Fruit fly (Drosophila melanogaster): ENCODE results near the gene mAChR-B.

Gene mAChR-B

dm6 chr3R:8120338-8120662 lies 61.2 kb downstream of the mAChR-B start:
- TF ChIP-seq h (GFP tag; optimal IDR thresholded peaks at IDR 0.05) = no peak
- no peak for TF ChIP-seq CG32264 (GFP tag; optimal IDR thresholded peaks at IDR 0.05)
- no peak for TF ChIP-seq sage (GFP tag; optimal IDR thresholded peaks at IDR 0.05)
- TF ChIP-seq foxo (GFP tag; optimal IDR thresholded peaks at IDR 0.05) = no peak
- TF ChIP-seq dmrt93B (GFP tag; optimal IDR thresholded peaks at IDR 0.05) = no peak
- no peak for TF ChIP-seq Rel (GFP tag; optimal IDR thresholded peaks at IDR 0.05)
- peak; percentile 49 for TF ChIP-seq Rel (tag; optimal IDR thresholded peaks at IDR 0.05)
- no peak for TF ChIP-seq N (GFP tag; optimal IDR thresholded peaks at IDR 0.05)
- peak; percentile 86 for TF ChIP-seq Myc (optimal IDR thresholded peaks at IDR 0.05)
- TF ChIP-seq Abd-B (GFP tag; optimal IDR thresholded peaks at IDR 0.05) = no peak

dm6 chr3R:8122198-8122970 lies 63.3 kb downstream of the mAChR-B start, which contains the start of gene CG7878:
Gene CG7878 (plus strand): TSS chr3R:8122725.
- TF ChIP-seq CrebA (GFP tag; optimal IDR thresholded peaks at IDR 0.05; ENCODE audit: borderline replicate concordance) = no peak
- TF ChIP-seq ey (GFP tag; optimal IDR thresholded peaks at IDR 0.05) = peak; percentile 57
- peak; percentile 18 for TF ChIP-seq OdsH (GFP tag; optimal IDR thresholded peaks at IDR 0.05)
- TF ChIP-seq pan (optimal IDR thresholded peaks at IDR 0.05) = no peak
- TF ChIP-seq sage (GFP tag; optimal IDR thresholded peaks at IDR 0.05) = no peak
- no peak for TF ChIP-seq Abd-B (GFP tag; optimal IDR thresholded peaks at IDR 0.05)
- peak; percentile 69 for TF ChIP-seq br (GFP tag; optimal IDR thresholded peaks at IDR 0.05)
- TF ChIP-seq woc (GFP tag; optimal IDR thresholded peaks at IDR 0.05) = peak; percentile 68
- no peak for TF ChIP-seq Hr78 (GFP tag; optimal IDR thresholded peaks at IDR 0.05)
- TF ChIP-seq h (GFP tag; optimal IDR thresholded peaks at IDR 0.05) = peak; percentile 70
- peak; percentile 82 for TF ChIP-seq brk (GFP tag; optimal IDR thresholded peaks at IDR 0.05)
- peak; percentile 46 for TF ChIP-seq psq (GFP tag; optimal IDR thresholded peaks at IDR 0.05)
- peak; percentile 51 for TF ChIP-seq sv (GFP tag; optimal IDR thresholded peaks at IDR 0.05)
- peak; percentile 61 for TF ChIP-seq HLH106 (tag; optimal IDR thresholded peaks at IDR 0.05)
- no peak for TF ChIP-seq dl (GFP tag; optimal IDR thresholded peaks at IDR 0.05; ENCODE audit: insufficient read depth in 1 of 2, partially characterized antibody in 2 of 2)
- no peak for TF ChIP-seq N (GFP tag; optimal IDR thresholded peaks at IDR 0.05)
- TF ChIP-seq fru (GFP tag; optimal IDR thresholded peaks at IDR 0.05) = peak; percentile 86
- TF ChIP-seq dsf (GFP tag; optimal IDR thresholded peaks at IDR 0.05; ENCODE audit: borderline replicate concordance) = peak; percentile 14
- peak; percentile 68 for TF ChIP-seq rgr (GFP tag; optimal IDR thresholded peaks at IDR 0.05)
- TF ChIP-seq foxo (GFP tag; optimal IDR thresholded peaks at IDR 0.05) = peak in 1 of 2 experiments; percentile 73
- TF ChIP-seq CG9705 (GFP tag; optimal IDR thresholded peaks at IDR 0.05) = peak; percentile 51
- peak; percentile 5 for TF ChIP-seq dmrt93B (GFP tag; optimal IDR thresholded peaks at IDR 0.05)
- peak; percentile 61 for TF ChIP-seq Myc (optimal IDR thresholded peaks at IDR 0.05)
- TF ChIP-seq Hr83 (GFP tag; optimal IDR thresholded peaks at IDR 0.05; ENCODE audit: poor library complexity, severe bottlenecking) = peak; percentile 60
- TF ChIP-seq Rel (GFP tag; optimal IDR thresholded peaks at IDR 0.05) = no peak
- TF ChIP-seq Rel (tag; optimal IDR thresholded peaks at IDR 0.05) = peak; percentile 37
- peak; percentile 27 for TF ChIP-seq Jra (GFP tag; optimal IDR thresholded peaks at IDR 0.05)
- TF ChIP-seq Hnf4 (GFP tag; optimal IDR thresholded peaks at IDR 0.05) = peak; percentile 63
- peak; percentile 45 for TF ChIP-seq CG32264 (GFP tag; optimal IDR thresholded peaks at IDR 0.05)
- TF ChIP-seq Sp1 (GFP tag; optimal IDR thresholded peaks at IDR 0.05) = peak; percentile 58
- peak; percentile 4 for TF ChIP-seq tai (GFP tag; optimal IDR thresholded peaks at IDR 0.05)

- TF ChIP-seq Hnf4 (GFP tag; optimal IDR thresholded peaks at IDR 0.05) (peak; percentile 51), h (GFP tag; optimal IDR thresholded peaks at IDR 0.05) (peak; percentile 58), OdsH (GFP tag; optimal IDR thresholded peaks at IDR 0.05) (peak; percentile 34), N (GFP tag; optimal IDR thresholded peaks at IDR 0.05) (peak; percentile 16), brk (GFP tag; optimal IDR thresholded peaks at IDR 0.05) (peak; percentile 79), CG9705 (GFP tag; optimal IDR thresholded peaks at IDR 0.05) (peak; percentile 1), fru (GFP tag; optimal IDR thresholded peaks at IDR 0.05) (peak; percentile 43), sage (GFP tag; optimal IDR thresholded peaks at IDR 0.05) (peak; percentile 54), rgr (GFP tag; optimal IDR thresholded peaks at IDR 0.05) (peak; percentile 45), tai (GFP tag; optimal IDR thresholded peaks at IDR 0.05) (no peak), Sp1 (GFP tag; optimal IDR thresholded peaks at IDR 0.05) (peak; percentile 68), br (GFP tag; optimal IDR thresholded peaks at IDR 0.05) (no peak), usp (GFP tag; optimal IDR thresholded peaks at IDR 0.05) (no peak), dmrt93B (GFP tag; optimal IDR thresholded peaks at IDR 0.05) (peak; percentile 53), foxo (GFP tag; optimal IDR thresholded peaks at IDR 0.05) (peak in 1 of 2 experiments; percentile 57), Dif (GFP tag; optimal IDR thresholded peaks at IDR 0.05; ENCODE audit: partially characterized antibody) (no peak), HLH106 (tag; optimal IDR thresholded peaks at IDR 0.05) (peak; percentile 74), Rel (GFP tag; optimal IDR thresholded peaks at IDR 0.05) (no peak), Rel (tag; optimal IDR thresholded peaks at IDR 0.05) (peak; percentile 78), Jra (GFP tag; optimal IDR thresholded peaks at IDR 0.05) (peak; percentile 7), Hr83 (GFP tag; optimal IDR thresholded peaks at IDR 0.05; ENCODE audit: poor library complexity, severe bottlenecking) (no peak), woc (GFP tag; optimal IDR thresholded peaks at IDR 0.05) (peak; percentile 67), lola (GFP tag; optimal IDR thresholded peaks at IDR 0.05) (no peak), GATAd (GFP tag; optimal IDR thresholded peaks at IDR 0.05) (no peak), psq (GFP tag; optimal IDR thresholded peaks at IDR 0.05) (peak; percentile 47), Myc (optimal IDR thresholded peaks at IDR 0.05) (peak; percentile 58)
Observed at dm6 chr3R:8126316-8127150, 67.4 kb downstream of the mAChR-B start, which contains the start of the genes CG9667 and Arl8. Gene CG9667 (minus strand): TSS chr3R:8126357. Gene Arl8 (plus strand): TSS chr3R:8126605.

All from whole organism, wandering third instar larva.